Worm (Caenorhabditis elegans) whole organism, late embryonic: Measurements from ENCODE around the gene C06E7.2.

Source experiments
- Y22D7AL.16 ChIP-seq: sonication (generic microtip); optimal IDR thresholded peaks from 2 replicates; lab custom pipeline; 2016; ENCODE audit warnings: missing genetic modification characterization, missing compliant biosample characterization
- ceh-22 ChIP-seq: sonication (generic microtip); optimal IDR thresholded peaks from 2 replicates; lab custom pipeline; 2017; ENCODE audit warnings: missing biosample characterization, missing genetic modification characterization
- ceh-45 ChIP-seq: fragments of 200-800 bp; sonication (Bioruptor generic); IDR thresholded peaks from 2 replicates; pipeline ENCODE4 v1.3.6; 2022; ENCODE audit warnings: missing genetic modification reagents, missing genetic modification characterization, missing compliant biosample characterization
- elt-2 ChIP-seq: sonication (generic microtip); optimal IDR thresholded peaks from 2 replicates; lab custom pipeline; 2016; ENCODE audit warnings: missing genetic modification reagents, missing genetic modification characterization, missing compliant biosample characterization
- hlh-30 ChIP-seq: sonication (generic microtip); optimal IDR thresholded peaks from 2 replicates; lab custom pipeline; 2017; ENCODE audit warnings: antibody characterized with exemption, missing genetic modification characterization, missing compliant biosample characterization; ENCODE audit not compliant: insufficient read depth
- lim-6 ChIP-seq: sonication (generic microtip); optimal IDR thresholded peaks from 2 replicates; lab custom pipeline; 2016; ENCODE audit warnings: missing genetic modification characterization, missing compliant biosample characterization
- npax-4 ChIP-seq: sonication (generic microtip); optimal IDR thresholded peaks from 2 replicates; lab custom pipeline; 2016; ENCODE audit warnings: missing genetic modification characterization, missing compliant biosample characterization
- odd-2 ChIP-seq: sonication (generic microtip); optimal IDR thresholded peaks from 2 replicates; lab custom pipeline; 2017; ENCODE audit warnings: antibody characterized with exemption, mild to moderate bottlenecking, missing genetic modification characterization, missing compliant biosample characterization
- pha-4 ChIP-seq: fragments of 150-350 bp; optimal IDR thresholded peaks from 2 replicates; lab custom pipeline; 2018; ENCODE audit warnings: missing biosample characterization, missing genetic modification reagents, missing genetic modification characterization
- pqm-1 ChIP-seq: sonication (generic microtip); optimal IDR thresholded peaks from 2 replicates; lab custom pipeline; 2016; ENCODE audit warnings: missing genetic modification characterization, missing compliant biosample characterization
- rnt-1 ChIP-seq: sonication (generic microtip); optimal IDR thresholded peaks from 2 replicates; lab custom pipeline; 2016; ENCODE audit warnings: missing genetic modification characterization, missing compliant biosample characterization
- sox-2 ChIP-seq: fragments of 200-800 bp; sonication (Bioruptor generic); IDR thresholded peaks from 2 replicates; pipeline ENCODE4 v1.3.6; 2022; ENCODE audit warnings: missing genetic modification reagents, missing genetic modification characterization, missing compliant biosample characterization
- syd-9 ChIP-seq: sonication (generic microtip); optimal IDR thresholded peaks from 2 replicates; lab custom pipeline; 2016; ENCODE audit warnings: mild to moderate bottlenecking, missing genetic modification characterization, moderate library complexity, missing compliant biosample characterization

DNA sequence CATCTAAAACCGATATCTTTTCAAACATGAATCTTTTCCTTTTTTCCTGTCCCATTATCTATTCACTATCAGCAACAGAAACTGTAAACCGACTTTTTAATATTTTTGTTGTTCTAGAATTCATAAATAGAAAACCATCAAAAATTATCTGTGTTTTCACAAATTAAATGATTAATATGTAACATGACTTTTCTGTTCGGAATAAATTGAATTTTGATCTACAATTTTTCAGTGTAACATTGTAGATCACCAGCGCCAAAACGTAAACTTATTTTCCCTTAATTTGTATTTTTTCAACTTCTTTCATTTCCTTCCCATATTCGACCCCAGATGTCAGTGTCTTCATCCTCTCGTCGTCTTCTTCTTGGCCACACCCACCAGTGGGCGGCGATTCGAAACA lies 52.0 kb downstream of the C06E7.2 start, which contains the start of gene H04M03.3:
- no peak for TF ChIP-seq ceh-22
- no peak for TF ChIP-seq elt-2
- TF ChIP-seq pha-4 (tag; lab: Kevin White, UChicago): no peak
- no peak for TF ChIP-seq pqm-1 (tag; lab: Kevin White, UChicago)
- no peak for TF ChIP-seq Y22D7AL.16 (tag; lab: Kevin White, UChicago)
- TF ChIP-seq npax-4 (tag; lab: Kevin White, UChicago): no peak
- TF ChIP-seq lim-6 (tag; lab: Kevin White, UChicago): no peak
- no peak for TF ChIP-seq sox-2 (GFP tag; lab: Robert Waterston, UW)
- TF ChIP-seq odd-2 (tag; lab: Kevin White, UChicago): no peak
- no peak for TF ChIP-seq rnt-1 (tag; lab: Kevin White, UChicago)
- no peak for TF ChIP-seq hlh-30 (tag; lab: Kevin White, UChicago)
- TF ChIP-seq syd-9: no peak
- TF ChIP-seq ceh-45: no peak
